Fruit fly (Drosophila melanogaster) whole organism, embryonic: Measurements from ENCODE around the gene CG10353.

Experiments
- CG11560 ChIP-seq: fragments of 200-800 bp; sonication (Bioruptor generic); IDR thresholded peaks from 3 replicates; pipeline ENCODE4 v1.3.6; 2022; ENCODE audit warnings: missing biosample characterization, missing genetic modification characterization
- CG13775 ChIP-seq: fragments of 200-800 bp; sonication (Bioruptor generic); optimal IDR thresholded peaks from 3 replicates; lab custom pipeline; 2017; ENCODE audit warnings: missing biosample characterization, mild to moderate bottlenecking, missing genetic modification characterization
- CG32767 ChIP-seq: fragments of 200-800 bp; sonication (Bioruptor generic); IDR thresholded peaks from 2 replicates; pipeline ENCODE4 v1.3.6; 2022; ENCODE audit warnings: missing biosample characterization, missing genetic modification characterization
- CG3838 ChIP-seq: fragments of 200-800 bp; sonication (Bioruptor generic); optimal IDR thresholded peaks from 3 replicates; lab custom pipeline; 2016; ENCODE audit warnings: missing biosample characterization, missing genetic modification characterization
- CG6175 ChIP-seq: fragments of 200-800 bp; sonication (Bioruptor generic); IDR thresholded peaks from 3 replicates; pipeline ENCODE4 v1.3.6; 2022; ENCODE audit warnings: missing biosample characterization, missing genetic modification characterization
- E2f1 ChIP-seq: fragments of 200-800 bp; sonication (Bioruptor generic); IDR thresholded peaks from 2 replicates; pipeline ENCODE4 v1.3.6; 2022; ENCODE audit warnings: missing biosample characterization, missing genetic modification characterization
- Nf-YC ChIP-seq: fragments of 200-800 bp; optimal IDR thresholded peaks from 3 replicates; lab custom pipeline; 2019; ENCODE audit warnings: missing biosample characterization, mild to moderate bottlenecking, missing genetic modification characterization, moderate library complexity
- PHDP ChIP-seq: fragments of 200-800 bp; sonication (Bioruptor generic); optimal IDR thresholded peaks from 3 replicates; lab custom pipeline; 2018; ENCODE audit warnings: missing biosample characterization, mild to moderate bottlenecking, missing genetic modification characterization, moderate library complexity
- Pdp1 ChIP-seq, 2 experiments: fragments of 200-800 bp; sonication (Bioruptor generic); optimal IDR thresholded peaks; 3 replicates each; lab custom pipeline; 2016; ENCODE audit warnings: missing biosample characterization in 2 of 2, missing genetic modification characterization in 2 of 2, mild to moderate bottlenecking in 1 of 2, moderate library complexity in 1 of 2
- Tbp ChIP-seq: fragments of >200 bp; optimal IDR thresholded peaks from 2 replicates; lab custom pipeline; 2018; ENCODE audit warnings: missing biosample characterization, missing genetic modification characterization
- jing ChIP-seq: fragments of 200-800 bp; sonication (Bioruptor generic); optimal IDR thresholded peaks from 2 replicates; lab custom pipeline; 2018; ENCODE audit warnings: missing biosample characterization, mild to moderate bottlenecking, missing genetic modification characterization
- p53 ChIP-seq: fragments of 200-800 bp; sonication (Bioruptor generic); optimal IDR thresholded peaks from 2 replicates; lab custom pipeline; 2016; ENCODE audit warnings: missing biosample characterization, missing genetic modification characterization

DNA sequence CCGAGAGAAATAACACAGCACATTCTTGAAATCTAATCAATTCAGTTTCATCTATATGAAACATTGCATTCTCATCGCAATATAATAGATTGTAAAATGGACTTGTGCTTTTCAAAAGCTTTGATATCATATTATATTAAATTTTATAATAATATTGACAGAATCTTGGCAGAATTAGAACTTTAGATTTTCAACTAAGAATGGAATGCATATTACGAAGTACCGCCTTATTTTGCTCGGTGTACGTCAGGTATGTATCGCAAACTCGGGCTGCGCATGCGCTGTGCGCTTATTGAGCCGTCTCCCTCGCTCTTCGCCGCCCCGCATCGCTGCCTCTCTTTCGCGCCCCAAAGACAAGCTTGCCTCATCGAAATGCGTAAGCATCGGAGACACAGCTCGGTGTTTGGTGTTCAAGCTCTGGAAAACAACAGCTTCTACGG is 28.2 kb upstream of the CG10353 start:
- TF ChIP-seq CG32767 (GFP tag; lab: Robert Waterston, UW) (peak; percentile 93), Pdp1 (GFP tag; optimal IDR thresholded peaks at IDR 0.05; lab: Kevin White, UChicago) (no peak), Nf-YC (tag; lab: Kevin White, UChicago) (peak; percentile 88), Tbp (GFP tag; lab: Kevin White, UChicago) (no peak), CG6175 (peak; percentile 92), CG13775 (GFP tag; lab: Kevin White, UChicago) (peak; percentile 90), E2f1 (GFP tag; lab: Robert Waterston, UW) (peak; percentile 88), PHDP (peak; percentile 90), CG3838 (no peak), p53 (GFP tag; lab: Kevin White, UChicago) (no peak), CG11560 (tag; lab: Robert Waterston, UW) (peak; percentile 71; the same call in 2 of the 3 replicates), jing (GFP tag; lab: Kevin White, UChicago) (peak; percentile 65)
